Fruit fly (Drosophila melanogaster) whole organism, embryonic: ENCODE results near the gene Ser7.
A peak's percentile ranks its signal among the peaks of the same experiment; 100 is the strongest.

ENCODE experiments used
- Adf1 ChIP-seq: fragments of 200-800 bp; sonication (Bioruptor generic); IDR thresholded peaks from 2 replicates; pipeline ENCODE4 v1.3.6; 2022; ENCODE audit warnings: missing biosample characterization, missing genetic modification characterization
- Aef1 ChIP-seq: fragments of 200-800 bp; sonication (Bioruptor generic); IDR thresholded peaks from 3 replicates; pipeline ENCODE4 v1.3.6; 2022; ENCODE audit warnings: missing biosample characterization, missing genetic modification characterization
- C15 ChIP-seq: fragments of 200-800 bp; sonication (Bioruptor generic); IDR thresholded peaks from 3 replicates; pipeline ENCODE4 v1.3.6; 2022; ENCODE audit warnings: missing biosample characterization, missing genetic modification characterization
- CG10565 ChIP-seq: fragments of 200-800 bp; sonication (Bioruptor generic); optimal IDR thresholded peaks from 3 replicates; lab custom pipeline; 2016; ENCODE audit warnings: missing biosample characterization, mild to moderate bottlenecking, missing genetic modification characterization
- CG12659 ChIP-seq: fragments of 200-800 bp; sonication (Bioruptor generic); optimal IDR thresholded peaks from 3 replicates; lab custom pipeline; 2017; ENCODE audit warnings: mild to moderate bottlenecking, missing biosample characterization, missing genetic modification reagents, missing genetic modification characterization
- CG12744 ChIP-seq: fragments of 200-800 bp; sonication (Bioruptor generic); optimal IDR thresholded peaks from 2 replicates; lab custom pipeline; 2016; ENCODE audit warnings: missing biosample characterization, missing genetic modification characterization
- CG13123 ChIP-seq: fragments of 200-800 bp; sonication (Bioruptor generic); optimal IDR thresholded peaks from 2 replicates; lab custom pipeline; 2016; ENCODE audit warnings: missing biosample characterization, missing genetic modification characterization
- CG13624 ChIP-seq: fragments of 200-800 bp; sonication (Bioruptor generic); optimal IDR thresholded peaks from 2 replicates; lab custom pipeline; 2016; ENCODE audit warnings: missing biosample characterization, missing genetic modification characterization
- CG1529 ChIP-seq: fragments of 200-800 bp; sonication (Bioruptor generic); optimal IDR thresholded peaks from 3 replicates; lab custom pipeline; 2018; ENCODE audit warnings: missing biosample characterization, missing genetic modification characterization
- CG17359 ChIP-seq: fragments of 200-800 bp; sonication (Bioruptor generic); optimal IDR thresholded peaks from 3 replicates; lab custom pipeline; 2018; ENCODE audit warnings: missing biosample characterization, mild to moderate bottlenecking, missing genetic modification characterization, moderate library complexity
- CG17568 ChIP-seq: fragments of 200-800 bp; sonication (Bioruptor generic); optimal IDR thresholded peaks from 2 replicates; lab custom pipeline; 2018; ENCODE audit warnings: missing biosample characterization, mild to moderate bottlenecking, missing genetic modification characterization, moderate library complexity
- CG17802 ChIP-seq: fragments of 200-800 bp; sonication (Bioruptor generic); optimal IDR thresholded peaks from 2 replicates; lab custom pipeline; 2018; ENCODE audit warnings: missing biosample characterization, mild to moderate bottlenecking, missing genetic modification characterization, moderate library complexity
- CG2116 ChIP-seq: fragments of 200-800 bp; sonication (Bioruptor generic); optimal IDR thresholded peaks from 3 replicates; lab custom pipeline; 2018; ENCODE audit warnings: missing biosample characterization, mild to moderate bottlenecking, missing genetic modification characterization
- CG2202 ChIP-seq: fragments of 200-800 bp; sonication (Bioruptor generic); optimal IDR thresholded peaks from 2 replicates; lab custom pipeline; 2018; ENCODE audit warnings: missing biosample characterization, mild to moderate bottlenecking, missing genetic modification characterization
- CG2678 ChIP-seq: fragments of 200-800 bp; sonication (Bioruptor generic); optimal IDR thresholded peaks from 3 replicates; lab custom pipeline; 2019; ENCODE audit warnings: missing biosample characterization, mild to moderate bottlenecking, missing genetic modification characterization, moderate library complexity
- CG2875 ChIP-seq: fragments of 200-800 bp; sonication (Bioruptor generic); optimal IDR thresholded peaks from 2 replicates; lab custom pipeline; 2017; ENCODE audit warnings: missing biosample characterization, mild to moderate bottlenecking, missing genetic modification characterization, missing genetic modification reagents
- CG32767 ChIP-seq: fragments of 200-800 bp; sonication (Bioruptor generic); IDR thresholded peaks from 2 replicates; pipeline ENCODE4 v1.3.6; 2022; ENCODE audit warnings: missing biosample characterization, missing genetic modification characterization
- CG4854 ChIP-seq: fragments of 200-800 bp; sonication (Bioruptor generic); optimal IDR thresholded peaks from 2 replicates; lab custom pipeline; 2016; ENCODE audit warnings: missing biosample characterization, missing genetic modification characterization, inconsistent platforms
- CG5245 ChIP-seq: fragments of 200-800 bp; sonication (Bioruptor generic); optimal IDR thresholded peaks from 3 replicates; lab custom pipeline; 2016; ENCODE audit warnings: missing biosample characterization, missing genetic modification characterization
- CG6689 ChIP-seq: fragments of 200-800 bp; sonication (Bioruptor generic); IDR thresholded peaks from 2 replicates; pipeline ENCODE4 v1.3.6; 2022; ENCODE audit warnings: missing biosample characterization, missing genetic modification characterization
- CHES-1-like ChIP-seq: fragments of 200-800 bp; sonication (Bioruptor generic); optimal IDR thresholded peaks from 2 replicates; lab custom pipeline; 2016; ENCODE audit warnings: missing biosample characterization, missing genetic modification characterization
- Dip2 ChIP-seq: fragments of 200-800 bp; sonication (Bioruptor generic); IDR thresholded peaks from 2 replicates; pipeline ENCODE4 v1.3.6; 2022; ENCODE audit warnings: missing biosample characterization, missing genetic modification characterization
- Ets97D ChIP-seq: fragments of 200-800 bp; sonication (Bioruptor generic); optimal IDR thresholded peaks from 3 replicates; lab custom pipeline; 2016; ENCODE audit warnings: missing biosample characterization, missing genetic modification characterization
- Gsc ChIP-seq: fragments of 200-800 bp; sonication (Bioruptor generic); IDR thresholded peaks from 2 replicates; pipeline ENCODE4 v1.3.6; 2022; ENCODE audit warnings: missing biosample characterization, missing genetic modification characterization
- Hr51 ChIP-seq, 2 experiments: fragments of 200-800 bp; sonication (Bioruptor generic); optimal IDR thresholded peaks; 2 replicates in 1 of 2; 3 replicates in 1 of 2; lab custom pipeline; 2016 to 2018; ENCODE audit warnings: missing biosample characterization in 2 of 2, missing genetic modification characterization in 2 of 2, mild to moderate bottlenecking in 1 of 2, moderate library complexity in 1 of 2
- Lhr ChIP-seq: fragments of 200-800 bp; sonication (Bioruptor generic); optimal IDR thresholded peaks from 3 replicates; lab custom pipeline; 2017; ENCODE audit warnings: mild to moderate bottlenecking, missing biosample characterization, missing genetic modification reagents, missing genetic modification characterization
- MESR4 ChIP-seq: fragments of 200-800 bp; sonication (Bioruptor generic); optimal IDR thresholded peaks from 2 replicates; lab custom pipeline; 2018; ENCODE audit warnings: missing biosample characterization, mild to moderate bottlenecking, missing genetic modification characterization, moderate library complexity
- Max ChIP-seq: fragments of 200-800 bp; sonication (Bioruptor generic); optimal IDR thresholded peaks from 2 replicates; lab custom pipeline; 2016; ENCODE audit warnings: missing biosample characterization, mild to moderate bottlenecking, missing genetic modification characterization
- Oaz ChIP-seq: fragments of 200-800 bp; sonication (Bioruptor generic); IDR thresholded peaks from 2 replicates; pipeline ENCODE4 v1.3.6; 2022; ENCODE audit warnings: missing biosample characterization, missing genetic modification characterization
- Oli ChIP-seq: fragments of 200-800 bp; sonication (Bioruptor generic); optimal IDR thresholded peaks from 2 replicates; lab custom pipeline; 2018; ENCODE audit warnings: missing biosample characterization, mild to moderate bottlenecking, missing genetic modification characterization, moderate library complexity
- Pdp1 ChIP-seq, 2 experiments: fragments of 200-800 bp; sonication (Bioruptor generic); optimal IDR thresholded peaks; 3 replicates each; lab custom pipeline; 2016; ENCODE audit warnings: missing biosample characterization in 2 of 2, missing genetic modification characterization in 2 of 2, mild to moderate bottlenecking in 1 of 2, moderate library complexity in 1 of 2
- ase ChIP-seq: fragments of 200-800 bp; sonication (Bioruptor generic); IDR thresholded peaks from 3 replicates; pipeline ENCODE4 v1.3.6; 2022; ENCODE audit warnings: missing biosample characterization, missing genetic modification characterization
- bowl ChIP-seq: fragments of 200-800 bp; sonication (Bioruptor generic); IDR thresholded peaks from 2 replicates; pipeline ENCODE4 v1.3.6; 2022; ENCODE audit warnings: missing biosample characterization, missing genetic modification characterization
- chif ChIP-seq, 2 experiments: fragments of 200-800 bp; sonication (Bioruptor generic); optimal IDR thresholded peaks; 3 replicates each; lab custom pipeline; 2016; ENCODE audit warnings: missing biosample characterization in 2 of 2, missing genetic modification characterization in 2 of 2
- crp ChIP-seq, 2 experiments: fragments of 200-800 bp; sonication (Bioruptor generic); optimal IDR thresholded peaks; 2 replicates in 1 of 2; 3 replicates in 1 of 2; lab custom pipeline; 2017; ENCODE audit warnings: missing biosample characterization in 2 of 2, missing genetic modification characterization in 2 of 2, mild to moderate bottlenecking in 1 of 2, moderate library complexity in 1 of 2
- exex ChIP-seq: fragments of 200-800 bp; sonication (Bioruptor generic); optimal IDR thresholded peaks from 4 replicates; lab custom pipeline; 2018; ENCODE audit warnings: missing biosample characterization, mild to moderate bottlenecking, missing genetic modification characterization, moderate library complexity
- fd96Cb ChIP-seq: fragments of 200-800 bp; sonication (Bioruptor generic); optimal IDR thresholded peaks from 2 replicates; lab custom pipeline; 2018; ENCODE audit warnings: missing biosample characterization, mild to moderate bottlenecking, missing genetic modification characterization, moderate library complexity
- gt ChIP-seq: fragments of 200-800 bp; sonication (Bioruptor generic); IDR thresholded peaks from 2 replicates; pipeline ENCODE4 v1.3.6; 2022; ENCODE audit warnings: missing biosample characterization, missing genetic modification characterization
- ham ChIP-seq: fragments of 200-800 bp; sonication (Bioruptor generic); IDR thresholded peaks from 2 replicates; pipeline ENCODE4 v1.3.6; 2022; ENCODE audit warnings: missing biosample characterization, missing genetic modification characterization
- lola ChIP-seq, 3 experiments: fragments of >200 bp in 2 of 3; fragments of 200-800 bp in 1 of 3; sonication (Bioruptor generic) in 1 of 3; optimal IDR thresholded peaks; 2 replicates each; lab custom pipeline; 2017 to 2019; ENCODE audit warnings: missing biosample characterization in 3 of 3, missing genetic modification characterization in 3 of 3, mild to moderate bottlenecking in 1 of 3, moderate library complexity in 1 of 3
- mirr ChIP-seq: fragments of 200-800 bp; sonication (Bioruptor generic); optimal IDR thresholded peaks from 3 replicates; lab custom pipeline; 2018; ENCODE audit warnings: missing biosample characterization, mild to moderate bottlenecking, missing genetic modification characterization
- phol ChIP-seq: fragments of 200-800 bp; sonication (Bioruptor generic); optimal IDR thresholded peaks from 3 replicates; lab custom pipeline; 2018; ENCODE audit warnings: missing biosample characterization, mild to moderate bottlenecking, missing genetic modification characterization, moderate library complexity
- prd ChIP-seq, 3 experiments: fragments of >200 bp in 2 of 3; fragments of 200-800 bp in 1 of 3; sonication (Bioruptor generic) in 1 of 3; optimal IDR thresholded peaks in 2 of 3; IDR thresholded peaks in 1 of 3; 2 replicates in 2 of 3; 3 replicates in 1 of 3; pipeline versions ENCODE4 v1.3.6 to Lab custom; 2017 to 2022; ENCODE audit warnings: missing biosample characterization in 1 of 3, missing genetic modification characterization in 1 of 3
- pros ChIP-seq: fragments of 200-800 bp; sonication (Bioruptor generic); optimal IDR thresholded peaks from 3 replicates; lab custom pipeline; 2019; ENCODE audit warnings: missing biosample characterization, mild to moderate bottlenecking, missing genetic modification characterization, moderate library complexity
- so ChIP-seq: fragments of 200-800 bp; sonication (Bioruptor generic); IDR thresholded peaks from 3 replicates; pipeline ENCODE4 v1.3.6; 2022; ENCODE audit warnings: missing biosample characterization, missing genetic modification characterization
- sr ChIP-seq: fragments of 200-800 bp; sonication (Bioruptor generic); IDR thresholded peaks from 3 replicates; pipeline ENCODE4 v1.3.6; 2022; ENCODE audit warnings: missing biosample characterization, missing genetic modification characterization
- unc-4 ChIP-seq: fragments of 200-800 bp; sonication (Bioruptor generic); IDR thresholded peaks from 2 replicates; pipeline ENCODE4 v1.3.6; 2022; ENCODE audit warnings: missing biosample characterization, missing genetic modification characterization; ENCODE audit not compliant: partially characterized antibody
- vfl ChIP-seq: fragments of 200-800 bp; sonication (Bioruptor generic); optimal IDR thresholded peaks from 2 replicates; lab custom pipeline; 2016; ENCODE audit warnings: missing biosample characterization, missing genetic modification characterization
- vnd ChIP-seq: fragments of 200-800 bp; sonication (Bioruptor generic); IDR thresholded peaks from 3 replicates; pipeline ENCODE4 v1.3.6; 2022; ENCODE audit warnings: missing biosample characterization, missing genetic modification characterization; ENCODE audit not compliant: partially characterized antibody

Gene Ser7

dm6 chrX:9899535-9900179 is 34.6 kb downstream of the Ser7 start, which contains the start of gene CG15249 (continued):
- TF ChIP-seq Oaz, result no peak
- TF ChIP-seq CG1529 (GFP tag; lab: Kevin White, UChicago), result no peak
- no peak for TF ChIP-seq CG2202 (tag; lab: Kevin White, UChicago)
- no peak for TF ChIP-seq ase
- no peak for TF ChIP-seq Dip2 (GFP tag; lab: Robert Waterston, UW)
- peak in 1 of 2 experiments; percentile 82 for TF ChIP-seq Hr51 (GFP tag; optimal IDR thresholded peaks at IDR 0.05; lab: Kevin White, UChicago)
- TF ChIP-seq vnd (GFP tag; lab: Robert Waterston, UW), result no peak
- TF ChIP-seq CG4854 (GFP tag; lab: Kevin White, UChicago), result no peak
- TF ChIP-seq ham, result no peak
- no peak for TF ChIP-seq exex (tag; lab: Kevin White, UChicago)
- TF ChIP-seq phol, result peak; percentile 68
- no peak for TF ChIP-seq CG10565 (GFP tag; lab: Kevin White, UChicago)
- no peak for TF ChIP-seq CHES-1-like
- no peak for TF ChIP-seq Aef1 (GFP tag; lab: Robert Waterston, UW)
- TF ChIP-seq CG5245, result no peak
- TF ChIP-seq pros (GFP tag; lab: Kevin White, UChicago), result no peak
- no peak for TF ChIP-seq CG13123
- peak; percentile 56 for TF ChIP-seq fd96Cb (tag; lab: Kevin White, UChicago)
- TF ChIP-seq CG2116 (GFP tag; lab: Kevin White, UChicago), result no peak
- peak in 1 of 3 experiments; percentile 64 for TF ChIP-seq lola (GFP tag; optimal IDR thresholded peaks at IDR 0.05; lab: Kevin White, UChicago)
- no peak for TF ChIP-seq CG13624
- peak; percentile 49; the same call in 1 of the 3 replicates for TF ChIP-seq so
- peak; percentile 46 for TF ChIP-seq CG12659 (GFP tag; lab: Kevin White, UChicago)
- no peak for TF ChIP-seq CG12744 (GFP tag; lab: Kevin White, UChicago)
- TF ChIP-seq CG17359 (tag; lab: Kevin White, UChicago), result peak; percentile 54
- TF ChIP-seq CG17568 (GFP tag; lab: Kevin White, UChicago), result no peak
- no peak for TF ChIP-seq CG32767 (GFP tag; lab: Robert Waterston, UW)
- no peak for TF ChIP-seq CG17802 (tag; lab: Kevin White, UChicago)
- no peak for TF ChIP-seq Lhr
- TF ChIP-seq sr, result no peak
- TF ChIP-seq C15, result no peak
- no peak for TF ChIP-seq vfl (GFP tag; lab: Kevin White, UChicago)
- TF ChIP-seq mirr (GFP tag; lab: Kevin White, UChicago), result no peak
- no peak for TF ChIP-seq Ets97D
- peak; percentile 23; the same call in 1 of the 2 replicates for TF ChIP-seq Adf1
- no peak for TF ChIP-seq unc-4 (GFP tag; lab: Robert Waterston, UW)
- peak; percentile 83 for TF ChIP-seq CG2678 (tag; lab: Kevin White, UChicago)
- peak; percentile 27 for TF ChIP-seq CG2875
- no peak for TF ChIP-seq crp (GFP tag; optimal IDR thresholded peaks at IDR 0.05; lab: Kevin White, UChicago)
- 0 out of 2 replicates have a peak, but pooled peaks have one; percentile 35 for TF ChIP-seq CG6689 (GFP tag; lab: Robert Waterston, UW)
- TF ChIP-seq Max (GFP tag; lab: Kevin White, UChicago), result no peak
- TF ChIP-seq chif (GFP tag; optimal IDR thresholded peaks at IDR 0.05; lab: Kevin White, UChicago), result no peak
- TF ChIP-seq Pdp1 (GFP tag; optimal IDR thresholded peaks at IDR 0.05; lab: Kevin White, UChicago), result no peak
- TF ChIP-seq Oli (tag; lab: Kevin White, UChicago), result peak; percentile 73
- TF ChIP-seq prd (optimal IDR thresholded peaks at IDR 0.05; lab: Kevin White, UChicago), result no peak
- no peak; the same call in 2 of the 3 replicates for TF ChIP-seq prd (GFP tag; IDR thresholded peaks at IDR 0.05; lab: Robert Waterston, UW)
- no peak for TF ChIP-seq Gsc (GFP tag; lab: Robert Waterston, UW)
- TF ChIP-seq gt, result no peak
- no peak for TF ChIP-seq MESR4 (GFP tag; lab: Kevin White, UChicago)
- TF ChIP-seq bowl (GFP tag; lab: Robert Waterston, UW), result no peak
